Fruit fly (Drosophila melanogaster) whole organism, embryonic: Measurements from ENCODE around the gene sage.

Experiments used
- Asciz ChIP-seq: fragments of 200-800 bp; sonication (Bioruptor generic); optimal IDR thresholded peaks from 2 replicates; lab custom pipeline; 2017; ENCODE audit warnings: missing biosample characterization, mild to moderate bottlenecking, missing genetic modification characterization, missing genetic modification reagents
- CG10147 ChIP-seq: fragments of 200-800 bp; sonication (Bioruptor generic); optimal IDR thresholded peaks from 2 replicates; lab custom pipeline; 2019; ENCODE audit warnings: missing biosample characterization, mild to moderate bottlenecking, missing genetic modification characterization, moderate library complexity
- CG10209 ChIP-seq: fragments of 200-800 bp; sonication (Bioruptor generic); optimal IDR thresholded peaks from 3 replicates; lab custom pipeline; 2017; ENCODE audit warnings: missing biosample characterization, mild to moderate bottlenecking, missing genetic modification characterization, missing genetic modification reagents
- CG10959 ChIP-seq: fragments of 200-800 bp; sonication (Bioruptor generic); IDR thresholded peaks from 2 replicates; pipeline ENCODE4 v1.3.6; 2022; ENCODE audit warnings: missing biosample characterization, missing genetic modification characterization
- CG11504 ChIP-seq: fragments of 200-800 bp; sonication (Bioruptor generic); optimal IDR thresholded peaks from 3 replicates; lab custom pipeline; 2019; ENCODE audit warnings: missing biosample characterization, mild to moderate bottlenecking, missing genetic modification characterization, moderate library complexity
- CG11560 ChIP-seq: fragments of 200-800 bp; sonication (Bioruptor generic); IDR thresholded peaks from 3 replicates; pipeline ENCODE4 v1.3.6; 2022; ENCODE audit warnings: missing biosample characterization, missing genetic modification characterization
- CG12071 ChIP-seq: fragments of 200-800 bp; sonication (Bioruptor generic); optimal IDR thresholded peaks from 3 replicates; lab custom pipeline; 2018; ENCODE audit warnings: missing biosample characterization, mild to moderate bottlenecking, missing genetic modification characterization
- CG13123 ChIP-seq: fragments of 200-800 bp; sonication (Bioruptor generic); optimal IDR thresholded peaks from 2 replicates; lab custom pipeline; 2016; ENCODE audit warnings: missing biosample characterization, missing genetic modification characterization
- CG13424 ChIP-seq: fragments of 200-800 bp; sonication (Bioruptor generic); optimal IDR thresholded peaks from 2 replicates; lab custom pipeline; 2019; ENCODE audit warnings: missing biosample characterization, mild to moderate bottlenecking, missing genetic modification characterization, moderate library complexity
- CG1602 ChIP-seq: fragments of 200-800 bp; sonication (Bioruptor generic); optimal IDR thresholded peaks from 3 replicates; lab custom pipeline; 2016; ENCODE audit warnings: missing biosample characterization, missing genetic modification characterization
- CG16813 ChIP-seq: fragments of 200-800 bp; sonication (Bioruptor generic); IDR thresholded peaks from 3 replicates; pipeline ENCODE4 v1.3.6; 2022; ENCODE audit warnings: missing biosample characterization, missing genetic modification characterization; ENCODE audit not compliant: partially characterized antibody
- CG2116 ChIP-seq: fragments of 200-800 bp; sonication (Bioruptor generic); optimal IDR thresholded peaks from 3 replicates; lab custom pipeline; 2018; ENCODE audit warnings: missing biosample characterization, mild to moderate bottlenecking, missing genetic modification characterization
- CG2678 ChIP-seq: fragments of 200-800 bp; sonication (Bioruptor generic); optimal IDR thresholded peaks from 3 replicates; lab custom pipeline; 2019; ENCODE audit warnings: missing biosample characterization, mild to moderate bottlenecking, missing genetic modification characterization, moderate library complexity
- CG30020 ChIP-seq: fragments of 200-800 bp; optimal IDR thresholded peaks from 2 replicates; lab custom pipeline; 2019; ENCODE audit warnings: missing biosample characterization, mild to moderate bottlenecking, missing genetic modification characterization, moderate library complexity
- CG3281 ChIP-seq: fragments of 200-800 bp; sonication (Bioruptor generic); optimal IDR thresholded peaks from 3 replicates; lab custom pipeline; 2017; ENCODE audit warnings: missing biosample characterization, mild to moderate bottlenecking, missing genetic modification characterization
- CG33557 ChIP-seq: fragments of 200-800 bp; sonication (Bioruptor generic); optimal IDR thresholded peaks from 2 replicates; lab custom pipeline; 2019; ENCODE audit warnings: missing biosample characterization, mild to moderate bottlenecking, missing genetic modification characterization, moderate library complexity
- CG5180 ChIP-seq: fragments of 200-800 bp; sonication (Bioruptor generic); optimal IDR thresholded peaks from 3 replicates; lab custom pipeline; 2017; ENCODE audit warnings: missing biosample characterization, missing genetic modification characterization, mild to moderate bottlenecking, moderate library complexity, missing genetic modification reagents
- CG6272 ChIP-seq: fragments of 200-800 bp; sonication (Bioruptor generic); IDR thresholded peaks from 2 replicates; pipeline ENCODE4 v1.3.6; 2022; ENCODE audit warnings: missing biosample characterization, missing genetic modification characterization
- CG6765 ChIP-seq: fragments of 200-800 bp; sonication (Bioruptor generic); optimal IDR thresholded peaks from 3 replicates; lab custom pipeline; 2017; ENCODE audit warnings: missing biosample characterization, mild to moderate bottlenecking, missing genetic modification characterization
- CG8359 ChIP-seq: fragments of 200-800 bp; sonication (Bioruptor generic); optimal IDR thresholded peaks from 2 replicates; lab custom pipeline; 2017; ENCODE audit warnings: missing biosample characterization, mild to moderate bottlenecking, missing genetic modification characterization, borderline replicate concordance
- Deaf1 ChIP-seq: fragments of 200-800 bp; optimal IDR thresholded peaks from 3 replicates; lab custom pipeline; 2019; ENCODE audit warnings: missing biosample characterization, mild to moderate bottlenecking, missing genetic modification characterization, moderate library complexity
- HLH4C ChIP-seq: fragments of 200-800 bp; sonication (Bioruptor generic); IDR thresholded peaks from 3 replicates; pipeline ENCODE4 v1.3.6; 2022; ENCODE audit warnings: missing biosample characterization, missing genetic modification characterization; ENCODE audit not compliant: partially characterized antibody
- Hey ChIP-seq: fragments of 200-800 bp; sonication (Bioruptor generic); optimal IDR thresholded peaks from 3 replicates; lab custom pipeline; 2018; ENCODE audit warnings: missing biosample characterization, mild to moderate bottlenecking, missing genetic modification characterization
- Hsf ChIP-seq: fragments of 200-800 bp; sonication (Bioruptor generic); optimal IDR thresholded peaks from 3 replicates; lab custom pipeline; 2016; ENCODE audit warnings: missing biosample characterization, missing genetic modification characterization
- Oli ChIP-seq: fragments of 200-800 bp; sonication (Bioruptor generic); optimal IDR thresholded peaks from 2 replicates; lab custom pipeline; 2018; ENCODE audit warnings: missing biosample characterization, mild to moderate bottlenecking, missing genetic modification characterization, moderate library complexity
- Rx ChIP-seq: fragments of 200-800 bp; sonication (Bioruptor generic); IDR thresholded peaks from 2 replicates; pipeline ENCODE4 v1.3.6; 2022; ENCODE audit warnings: missing biosample characterization, missing genetic modification characterization
- Side ChIP-seq: fragments of 200-800 bp; sonication (Bioruptor generic); optimal IDR thresholded peaks from 2 replicates; lab custom pipeline; 2016; ENCODE audit warnings: missing biosample characterization, missing genetic modification characterization
- Sox102F ChIP-seq: fragments of 200-800 bp; sonication (Bioruptor generic); optimal IDR thresholded peaks from 2 replicates; lab custom pipeline; 2018; ENCODE audit warnings: missing biosample characterization, mild to moderate bottlenecking, missing genetic modification characterization, moderate library complexity
- Trl ChIP-seq, 3 experiments: fragments of >200 bp in 2 of 3; fragments of 200-800 bp in 1 of 3; sonication (Bioruptor generic) in 1 of 3; optimal IDR thresholded peaks; 2 replicates in 1 of 3; 3 replicates in 2 of 3; lab custom pipeline; 2016 to 2017; ENCODE audit warnings: missing biosample characterization in 1 of 3, missing genetic modification characterization in 1 of 3
- aop ChIP-seq: fragments of 200-800 bp; sonication (Bioruptor generic); IDR thresholded peaks from 2 replicates; pipeline ENCODE4 v1.3.6; 2022; ENCODE audit warnings: missing biosample characterization, missing genetic modification characterization
- chm ChIP-seq: fragments of 200-800 bp; sonication (Bioruptor generic); IDR thresholded peaks from 2 replicates; pipeline ENCODE4 v1.3.6; 2022; ENCODE audit warnings: missing biosample characterization, missing genetic modification characterization
- dm ChIP-seq: fragments of 200-800 bp; sonication (Bioruptor generic); optimal IDR thresholded peaks from 3 replicates; lab custom pipeline; 2016; ENCODE audit warnings: missing biosample characterization, missing genetic modification characterization
- eve ChIP-seq, 2 experiments: fragments of >200 bp; optimal IDR thresholded peaks; 2 replicates each; lab custom pipeline; 2017; ENCODE audit warnings: missing biosample characterization in 2 of 2, missing genetic modification characterization in 2 of 2
- eyg ChIP-seq: fragments of 200-800 bp; sonication (Bioruptor generic); optimal IDR thresholded peaks from 3 replicates; lab custom pipeline; 2016; ENCODE audit warnings: missing biosample characterization, missing genetic modification characterization
- hkb ChIP-seq, 2 experiments: fragments of 200-800 bp in 1 of 2; fragments of >200 bp in 1 of 2; sonication (Bioruptor generic) in 1 of 2; IDR thresholded peaks in 1 of 2; optimal IDR thresholded peaks in 1 of 2; 2 replicates each; pipeline versions ENCODE4 v1.3.6 to Lab custom; 2017 to 2022; ENCODE audit warnings: missing biosample characterization in 1 of 2, missing genetic modification characterization in 1 of 2
- mam ChIP-seq: fragments of 200-800 bp; sonication (Bioruptor generic); optimal IDR thresholded peaks from 3 replicates; lab custom pipeline; 2016; ENCODE audit warnings: missing biosample characterization, missing genetic modification characterization
- phol ChIP-seq: fragments of 200-800 bp; sonication (Bioruptor generic); optimal IDR thresholded peaks from 3 replicates; lab custom pipeline; 2018; ENCODE audit warnings: missing biosample characterization, mild to moderate bottlenecking, missing genetic modification characterization, moderate library complexity
- pita ChIP-seq: fragments of 200-800 bp; sonication (Bioruptor generic); optimal IDR thresholded peaks from 2 replicates; lab custom pipeline; 2017; ENCODE audit warnings: missing biosample characterization, mild to moderate bottlenecking, missing genetic modification characterization
- row ChIP-seq: fragments of 200-800 bp; sonication (Bioruptor generic); IDR thresholded peaks from 3 replicates; pipeline ENCODE4 v1.3.6; 2022; ENCODE audit warnings: missing biosample characterization, missing genetic modification characterization
- run ChIP-seq: fragments of 200-800 bp; sonication (Bioruptor generic); optimal IDR thresholded peaks from 3 replicates; lab custom pipeline; 2018; ENCODE audit warnings: missing biosample characterization, mild to moderate bottlenecking, missing genetic modification characterization
- shn ChIP-seq: fragments of 200-800 bp; sonication (Bioruptor generic); optimal IDR thresholded peaks from 3 replicates; lab custom pipeline; 2016; ENCODE audit warnings: missing biosample characterization, missing genetic modification characterization
- slbo ChIP-seq: fragments of 200-800 bp; sonication (Bioruptor generic); IDR thresholded peaks from 2 replicates; pipeline ENCODE4 v1.3.6; 2022; ENCODE audit warnings: missing biosample characterization, missing genetic modification characterization
- slou ChIP-seq: fragments of 200-800 bp; sonication (Bioruptor generic); optimal IDR thresholded peaks from 3 replicates; lab custom pipeline; 2016; ENCODE audit warnings: missing biosample characterization, missing genetic modification characterization
- so ChIP-seq: fragments of 200-800 bp; sonication (Bioruptor generic); IDR thresholded peaks from 3 replicates; pipeline ENCODE4 v1.3.6; 2022; ENCODE audit warnings: missing biosample characterization, missing genetic modification characterization
- ssp ChIP-seq: fragments of 200-800 bp; sonication (Bioruptor generic); IDR thresholded peaks from 2 replicates; pipeline ENCODE4 v1.3.6; 2022; ENCODE audit warnings: missing biosample characterization, missing genetic modification characterization
- tna ChIP-seq: fragments of 200-800 bp; sonication (Bioruptor generic); IDR thresholded peaks from 2 replicates; pipeline ENCODE4 v1.3.6; 2022; ENCODE audit warnings: missing biosample characterization, missing genetic modification characterization; ENCODE audit not compliant: partially characterized antibody
- trem ChIP-seq: fragments of 200-800 bp; optimal IDR thresholded peaks from 3 replicates; lab custom pipeline; 2019; ENCODE audit warnings: missing biosample characterization, mild to moderate bottlenecking, missing genetic modification characterization, moderate library complexity
- tx ChIP-seq: fragments of 200-800 bp; sonication (Bioruptor generic); optimal IDR thresholded peaks from 2 replicates; lab custom pipeline; 2016; ENCODE audit warnings: missing biosample characterization, missing genetic modification characterization
- zfh1 ChIP-seq: fragments of 200-800 bp; sonication (Bioruptor generic); IDR thresholded peaks from 3 replicates; pipeline ENCODE4 v1.3.6; 2022; ENCODE audit warnings: missing biosample characterization, missing genetic modification characterization

sage gene

DNA sequence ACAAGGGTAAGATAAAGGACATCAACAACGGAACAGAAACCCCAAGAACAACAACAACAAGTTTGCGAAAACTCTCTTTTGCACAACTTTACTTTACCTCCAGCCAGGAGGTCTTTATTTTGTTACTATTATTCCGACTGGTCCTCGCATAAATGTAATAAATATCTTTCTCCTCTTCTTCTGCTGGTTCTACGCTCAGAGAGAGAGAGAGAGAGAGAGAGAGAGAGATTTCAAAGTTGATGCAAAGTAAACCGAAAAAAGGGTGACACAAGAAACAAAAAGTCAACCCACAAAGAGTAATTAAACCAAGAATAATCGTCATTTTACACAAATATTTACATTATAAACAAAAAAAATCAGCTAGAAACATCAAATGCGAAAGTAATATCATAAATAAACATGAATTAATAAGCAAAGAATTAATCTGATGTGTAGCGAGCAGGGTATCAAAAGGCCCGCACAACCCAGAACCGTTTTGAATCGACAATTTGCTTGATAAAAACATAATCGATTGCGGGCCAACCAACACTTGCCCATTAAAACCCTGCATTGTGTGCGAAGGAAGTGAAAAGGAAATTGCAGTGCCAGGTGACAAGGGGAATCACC lies 33.8 kb downstream of the sage start (continued):
- TF ChIP-seq Hsf (GFP tag; lab: Kevin White, UChicago) (peak; percentile 24), so (GFP tag; lab: Robert Waterston, UW) (no peak), CG2116 (no peak), CG10147 (no peak), run (tag; lab: Kevin White, UChicago) (no peak), tna (GFP tag; lab: Robert Waterston, UW) (no peak), CG11560 (tag; lab: Robert Waterston, UW) (no peak), phol (tag; lab: Kevin White, UChicago) (peak; percentile 22), ssp (GFP tag; lab: Robert Waterston, UW) (no peak), CG13424 (no peak), CG10209 (GFP tag; lab: Kevin White, UChicago) (no peak), CG3281 (GFP tag; lab: Kevin White, UChicago) (peak; percentile 11), dm (GFP tag; lab: Kevin White, UChicago) (no peak), CG2678 (tag; lab: Kevin White, UChicago) (peak; percentile 35), CG13123 (GFP tag; lab: Kevin White, UChicago) (no peak), eyg (GFP tag; lab: Kevin White, UChicago) (no peak), row (GFP tag; lab: Robert Waterston, UW) (peak; percentile 65), aop (GFP tag; lab: Robert Waterston, UW) (no peak), CG5180 (GFP tag; lab: Kevin White, UChicago) (no peak), pita (GFP tag; lab: Kevin White, UChicago) (no peak), Asciz (GFP tag; lab: Kevin White, UChicago) (peak; percentile 22), CG10959 (GFP tag; lab: Robert Waterston, UW) (no peak), Deaf1 (tag; lab: Kevin White, UChicago) (no peak), CG6765 (no peak), hkb (optimal IDR thresholded peaks at IDR 0.05; lab: Kevin White, UChicago) (no peak), hkb (GFP tag; IDR thresholded peaks at IDR 0.05; lab: Robert Waterston, UW) (peak; percentile 37; the same call in 1 of the 2 replicates), zfh1 (GFP tag; lab: Robert Waterston, UW) (no peak), CG12071 (GFP tag; lab: Kevin White, UChicago) (no peak), Hey (no peak), Rx (GFP tag; lab: Robert Waterston, UW) (no peak), CG16813 (GFP tag; lab: Robert Waterston, UW) (no peak), eve (GFP tag; optimal IDR thresholded peaks at IDR 0.05; lab: Kevin White, UChicago) (peak in 1 of 2 experiments; percentile 10), Trl (optimal IDR thresholded peaks at IDR 0.05; lab: Kevin White, UChicago) (peak; percentile 62 to 77), Trl (GFP tag; optimal IDR thresholded peaks at IDR 0.05; lab: Kevin White, UChicago) (no peak), slou (GFP tag; lab: Kevin White, UChicago) (no peak), mam (GFP tag; lab: Kevin White, UChicago) (no peak), Side (no peak), trem (tag; lab: Kevin White, UChicago) (no peak), shn (GFP tag; lab: Kevin White, UChicago) (no peak), CG8359 (GFP tag; lab: Kevin White, UChicago) (no peak), CG30020 (no peak), CG33557 (GFP tag; lab: Kevin White, UChicago) (no peak), HLH4C (GFP tag; lab: Robert Waterston, UW) (no peak), CG11504 (tag; lab: Kevin White, UChicago) (peak; percentile 43), tx (GFP tag; lab: Kevin White, UChicago) (no peak), CG1602 (GFP tag; lab: Kevin White, UChicago) (no peak), Oli (tag; lab: Kevin White, UChicago) (peak; percentile 27), Sox102F (peak; percentile 36), CG6272 (GFP tag; lab: Robert Waterston, UW) (no peak), chm (GFP tag; lab: Robert Waterston, UW) (no peak), slbo (GFP tag; lab: Robert Waterston, UW) (peak; percentile 10; the same call in 1 of the 2 replicates)
